Worm (Caenorhabditis elegans) whole organism, L3 larva: Measurements from ENCODE around the gene fbxb-104.
A peak's percentile ranks its signal among the peaks of the same experiment; 100 is the strongest.

Experiments used
- R02D3.7 ChIP-seq: fragments of 150-350 bp; optimal IDR thresholded peaks from 2 replicates; lab custom pipeline; 2014; ENCODE audit warnings: missing biosample characterization, missing genetic modification characterization
- ZK546.5 ChIP-seq: sonication (generic microtip); optimal IDR thresholded peaks from 2 replicates; lab custom pipeline; 2017; ENCODE audit warnings: missing biosample characterization, missing genetic modification characterization
- aly-2 ChIP-seq: fragments of 150-350 bp; optimal IDR thresholded peaks from 2 replicates; lab custom pipeline; 2014; ENCODE audit warnings: missing biosample characterization, missing genetic modification characterization
- ceh-16 ChIP-seq: sonication (generic microtip); optimal IDR thresholded peaks from 2 replicates; lab custom pipeline; 2017; ENCODE audit warnings: missing biosample characterization, missing genetic modification characterization
- ceh-28 ChIP-seq: fragments of 150-350 bp; optimal IDR thresholded peaks from 2 replicates; lab custom pipeline; 2014; ENCODE audit warnings: missing biosample characterization, missing genetic modification reagents, missing genetic modification characterization
- ceh-82 ChIP-seq: fragments of 150-350 bp; optimal IDR thresholded peaks from 2 replicates; lab custom pipeline; 2014; ENCODE audit warnings: missing biosample characterization, missing genetic modification characterization
- ceh-9 ChIP-seq: sonication (generic microtip); optimal IDR thresholded peaks from 2 replicates; lab custom pipeline; 2018; ENCODE audit warnings: missing biosample characterization, missing genetic modification characterization
- daf-12 ChIP-seq: fragments of 150-350 bp; optimal IDR thresholded peaks from 2 replicates; lab custom pipeline; 2014; ENCODE audit warnings: missing biosample characterization, missing genetic modification reagents, missing genetic modification characterization
- egl-5 ChIP-seq: fragments of 150-350 bp; optimal IDR thresholded peaks from 2 replicates; lab custom pipeline; 2017; ENCODE audit warnings: missing biosample characterization, missing genetic modification reagents, missing genetic modification characterization, inconsistent platforms
- elt-1 ChIP-seq: fragments of 150-350 bp; optimal IDR thresholded peaks from 2 replicates; lab custom pipeline; 2014; ENCODE audit warnings: missing biosample characterization, missing genetic modification characterization
- elt-2 ChIP-seq: sonication (generic microtip); optimal IDR thresholded peaks from 2 replicates; lab custom pipeline; 2016; ENCODE audit warnings: missing genetic modification reagents, mild to moderate bottlenecking, missing genetic modification characterization, missing compliant biosample characterization
- fkh-10 ChIP-seq: sonication (generic microtip); optimal IDR thresholded peaks from 2 replicates; lab custom pipeline; 2017; ENCODE audit warnings: missing biosample characterization, missing genetic modification reagents, missing genetic modification characterization
- fkh-2 ChIP-seq: fragments of 150-350 bp; optimal IDR thresholded peaks from 2 replicates; lab custom pipeline; 2014; ENCODE audit warnings: missing biosample characterization, missing genetic modification reagents, missing genetic modification characterization
- hmg-11 ChIP-seq: sonication (generic microtip); optimal IDR thresholded peaks from 2 replicates; lab custom pipeline; 2016; ENCODE audit warnings: missing genetic modification characterization, missing compliant biosample characterization
- jun-1 ChIP-seq: fragments of 150-350 bp; optimal IDR thresholded peaks from 2 replicates; lab custom pipeline; 2014; ENCODE audit warnings: missing biosample characterization, missing genetic modification reagents, missing genetic modification characterization
- lin-15B ChIP-seq: fragments of 150-350 bp; optimal IDR thresholded peaks from 2 replicates; lab custom pipeline; 2014; ENCODE audit warnings: missing biosample characterization, missing genetic modification characterization
- lin-39 ChIP-seq: fragments of 150-350 bp; optimal IDR thresholded peaks from 2 replicates; lab custom pipeline; 2018; ENCODE audit warnings: missing biosample characterization, missing genetic modification reagents, missing genetic modification characterization
- lsy-12 ChIP-seq: sonication (generic microtip); optimal IDR thresholded peaks from 2 replicates; lab custom pipeline; 2016; ENCODE audit warnings: mild to moderate bottlenecking, missing genetic modification characterization, missing compliant biosample characterization
- mdl-1 ChIP-seq: fragments of 150-350 bp; optimal IDR thresholded peaks from 2 replicates; lab custom pipeline; 2014; ENCODE audit warnings: missing biosample characterization, missing genetic modification characterization
- mml-1 ChIP-seq: fragments of 150-350 bp; sonication (generic microtip); optimal IDR thresholded peaks from 3 replicates; lab custom pipeline; 2014; ENCODE audit warnings: missing biosample characterization, missing genetic modification characterization
- nfya-1 ChIP-seq: sonication (generic microtip); optimal IDR thresholded peaks from 2 replicates; lab custom pipeline; 2017; ENCODE audit warnings: missing genetic modification characterization, mild to moderate bottlenecking, missing compliant biosample characterization, antibody characterized with exemption, moderate library complexity; ENCODE audit not compliant: insufficient read depth
- nhr-11 ChIP-seq: fragments of 150-350 bp; optimal IDR thresholded peaks from 2 replicates; lab custom pipeline; 2014; ENCODE audit warnings: missing biosample characterization, missing genetic modification characterization
- nhr-23 ChIP-seq: fragments of 150-350 bp; optimal IDR thresholded peaks from 2 replicates; lab custom pipeline; 2014; ENCODE audit warnings: missing biosample characterization, missing genetic modification reagents, missing genetic modification characterization
- nhr-237 ChIP-seq: fragments of 150-350 bp; optimal IDR thresholded peaks from 2 replicates; lab custom pipeline; 2014; ENCODE audit warnings: missing biosample characterization, missing genetic modification characterization
- nhr-25 ChIP-seq: sonication (generic microtip); optimal IDR thresholded peaks from 2 replicates; lab custom pipeline; 2017; ENCODE audit warnings: missing biosample characterization, missing genetic modification characterization
- nhr-43 ChIP-seq: sonication (generic microtip); optimal IDR thresholded peaks from 2 replicates; lab custom pipeline; 2016; ENCODE audit warnings: mild to moderate bottlenecking, missing genetic modification characterization, missing compliant biosample characterization; ENCODE audit not compliant: poor library complexity, severe bottlenecking
- nhr-67 ChIP-seq: fragments of 150-350 bp; optimal IDR thresholded peaks from 2 replicates; lab custom pipeline; 2014; ENCODE audit warnings: missing biosample characterization, missing genetic modification characterization
- pha-4 ChIP-seq: fragments of 150-350 bp; optimal IDR thresholded peaks from 2 replicates; lab custom pipeline; 2014; ENCODE audit warnings: missing biosample characterization, missing genetic modification reagents, missing genetic modification characterization
- sea-2 ChIP-seq: fragments of 150-350 bp; sonication (generic microtip); optimal IDR thresholded peaks from 4 replicates; lab custom pipeline; 2014; ENCODE audit warnings: missing biosample characterization, missing genetic modification reagents, missing genetic modification characterization
- skn-1 ChIP-seq: fragments of 150-350 bp; optimal IDR thresholded peaks from 2 replicates; lab custom pipeline; 2014; ENCODE audit warnings: missing biosample characterization, missing genetic modification characterization
- snpc-4 ChIP-seq: fragments of 150-350 bp; optimal IDR thresholded peaks from 2 replicates; lab custom pipeline; 2014; ENCODE audit warnings: missing biosample characterization, missing genetic modification characterization
- tbx-2 ChIP-seq: sonication (generic microtip); optimal IDR thresholded peaks from 2 replicates; lab custom pipeline; 2016; ENCODE audit warnings: mild to moderate bottlenecking, missing genetic modification characterization, missing compliant biosample characterization
- unc-39 ChIP-seq: sonication (generic microtip); optimal IDR thresholded peaks from 4 replicates; lab custom pipeline; 2017; ENCODE audit warnings: missing biosample characterization, missing genetic modification characterization
- unc-62 ChIP-seq: fragments of 150-350 bp; sonication (generic microtip); optimal IDR thresholded peaks from 4 replicates; lab custom pipeline; 2014; ENCODE audit warnings: missing biosample characterization, missing genetic modification reagents, missing genetic modification characterization
- zag-1 ChIP-seq: fragments of 150-350 bp; optimal IDR thresholded peaks from 2 replicates; lab custom pipeline; 2014; ENCODE audit warnings: missing biosample characterization, missing genetic modification characterization
- ztf-11 ChIP-seq: fragments of 150-350 bp; optimal IDR thresholded peaks from 2 replicates; lab custom pipeline; 2014; ENCODE audit warnings: missing biosample characterization, missing genetic modification characterization
- ztf-4 ChIP-seq: fragments of 150-350 bp; optimal IDR thresholded peaks from 2 replicates; lab custom pipeline; 2014; ENCODE audit warnings: missing biosample characterization, missing genetic modification characterization

Gene fbxb-104

ce11 chrII:3504717-3505116, 27.6 kb upstream of the fbxb-104 start, which contains the start of gene cyh-1:
TSS of gene cyh-1 (plus strand) at chrII:3505017.
- no peak for TF ChIP-seq lin-39 (tag; lab: Kevin White, UChicago)
- no peak for TF ChIP-seq hmg-11 (tag; lab: Kevin White, UChicago)
- TF ChIP-seq nhr-237 (tag; lab: Kevin White, UChicago) = no peak
- TF ChIP-seq nhr-23 = no peak
- no peak for TF ChIP-seq nhr-25 (tag; lab: Kevin White, UChicago)
- no peak for TF ChIP-seq ztf-11 (tag; lab: Kevin White, UChicago)
- no peak for TF ChIP-seq mml-1 (tag; lab: Kevin White, UChicago)
- TF ChIP-seq zag-1 (tag; lab: Kevin White, UChicago) = no peak
- no peak for TF ChIP-seq aly-2 (tag; lab: Kevin White, UChicago)
- TF ChIP-seq egl-5 (tag; lab: Kevin White, UChicago) = no peak
- no peak for TF ChIP-seq skn-1 (tag; lab: Kevin White, UChicago)
- no peak for TF ChIP-seq snpc-4 (tag; lab: Kevin White, UChicago)
- no peak for TF ChIP-seq fkh-2
- no peak for TF ChIP-seq lsy-12 (tag; lab: Kevin White, UChicago)
- TF ChIP-seq unc-62 (GFP tag; lab: Kevin White, UChicago) = no peak
- no peak for TF ChIP-seq unc-39 (tag; lab: Kevin White, UChicago)

- TF ChIP-seq sea-2 = no peak
- no peak for TF ChIP-seq unc-62 (GFP tag; lab: Kevin White, UChicago)
- TF ChIP-seq nhr-237 (tag; lab: Kevin White, UChicago) = no peak
- peak; percentile 63 for TF ChIP-seq egl-5 (tag; lab: Kevin White, UChicago)
- TF ChIP-seq hmg-11 (tag; lab: Kevin White, UChicago) = peak; percentile 50
- TF ChIP-seq ceh-9 = no peak
- TF ChIP-seq ceh-82 = no peak
- peak; percentile 29 for TF ChIP-seq R02D3.7 (tag; lab: Kevin White, UChicago)
- TF ChIP-seq mdl-1 = no peak
- TF ChIP-seq pha-4 (tag; lab: Kevin White, UChicago) = peak; percentile 75
- no peak for TF ChIP-seq ZK546.5 (tag; lab: Kevin White, UChicago)
- TF ChIP-seq lin-15B (tag; lab: Kevin White, UChicago) = peak; percentile 94
- no peak for TF ChIP-seq ztf-11 (tag; lab: Kevin White, UChicago)
- peak; percentile 68 for TF ChIP-seq lin-39 (tag; lab: Kevin White, UChicago)
- no peak for TF ChIP-seq nhr-25 (tag; lab: Kevin White, UChicago)
- peak; percentile 73 for TF ChIP-seq snpc-4 (tag; lab: Kevin White, UChicago)
- peak; percentile 21 for TF ChIP-seq tbx-2 (tag; lab: Kevin White, UChicago)
- peak; percentile 30 for TF ChIP-seq skn-1 (tag; lab: Kevin White, UChicago)
- peak; percentile 67 for TF ChIP-seq nfya-1 (tag; lab: Kevin White, UChicago)
- peak; percentile 61 for TF ChIP-seq nhr-23
- no peak for TF ChIP-seq jun-1
- TF ChIP-seq elt-2 = peak; percentile 28
- no peak for TF ChIP-seq ceh-16 (tag; lab: Kevin White, UChicago)
- peak; percentile 47 for TF ChIP-seq ceh-28 (tag; lab: Kevin White, UChicago)
- no peak for TF ChIP-seq zag-1 (tag; lab: Kevin White, UChicago)
- TF ChIP-seq nhr-43 (tag; lab: Kevin White, UChicago) = no peak
- TF ChIP-seq fkh-10 (GFP tag; lab: Kevin White, UChicago) = peak; percentile 59
- no peak for TF ChIP-seq mml-1 (tag; lab: Kevin White, UChicago)
These were observed 25.7 kb upstream of the fbxb-104 start, which contains the start of the genes col-71 and Y49F6B.2 for ce11 chrII:3502520-3503323. TSS of gene col-71 (minus strand) at chrII:3502570. TSS of gene Y49F6B.2 (plus strand) at chrII:3502968.

- no peak for TF ChIP-seq ceh-82
- TF ChIP-seq fkh-10 (GFP tag; lab: Kevin White, UChicago) = no peak
- TF ChIP-seq nhr-237 (tag; lab: Kevin White, UChicago) = no peak
- TF ChIP-seq nhr-67 (tag; lab: Kevin White, UChicago) = no peak
These were observed 24.9 kb upstream of the fbxb-104 start for ce11 chrII:3502011-3502410.

ce11 chrII:3500373-3500772, 23.3 kb upstream of the fbxb-104 start:
- no peak for TF ChIP-seq unc-62 (GFP tag; lab: Kevin White, UChicago)
- no peak for TF ChIP-seq ceh-16 (tag; lab: Kevin White, UChicago)
- TF ChIP-seq elt-1 (tag; lab: Kevin White, UChicago) = no peak
- no peak for TF ChIP-seq ztf-4 (tag; lab: Kevin White, UChicago)
- no peak for TF ChIP-seq hmg-11 (tag; lab: Kevin White, UChicago)
- TF ChIP-seq ceh-9 = no peak
- TF ChIP-seq jun-1 = no peak
- no peak for TF ChIP-seq fkh-2
- TF ChIP-seq nhr-11 (tag; lab: Kevin White, UChicago) = no peak
- no peak for TF ChIP-seq nhr-237 (tag; lab: Kevin White, UChicago)
- no peak for TF ChIP-seq daf-12 (tag; lab: Kevin White, UChicago)
- no peak for TF ChIP-seq nfya-1 (tag; lab: Kevin White, UChicago)
